Worm (Caenorhabditis elegans): Measurements from ENCODE around the gene C01G10.14.

Gene C01G10.14

ce11 chrV:15063987-15064386, 41.8 kb downstream of the C01G10.14 start, which contains the start of gene rap-2:
rap-2 (minus strand) TSS chrV:15064087.
- TF ChIP-seq W03F9.2 (tag; optimal IDR thresholded peaks at IDR 0.05) (no peak), dao-5 (tag; optimal IDR thresholded peaks at IDR 0.05) (no peak), him-1 (tag; optimal IDR thresholded peaks at IDR 0.05) (no peak)

DNA sequence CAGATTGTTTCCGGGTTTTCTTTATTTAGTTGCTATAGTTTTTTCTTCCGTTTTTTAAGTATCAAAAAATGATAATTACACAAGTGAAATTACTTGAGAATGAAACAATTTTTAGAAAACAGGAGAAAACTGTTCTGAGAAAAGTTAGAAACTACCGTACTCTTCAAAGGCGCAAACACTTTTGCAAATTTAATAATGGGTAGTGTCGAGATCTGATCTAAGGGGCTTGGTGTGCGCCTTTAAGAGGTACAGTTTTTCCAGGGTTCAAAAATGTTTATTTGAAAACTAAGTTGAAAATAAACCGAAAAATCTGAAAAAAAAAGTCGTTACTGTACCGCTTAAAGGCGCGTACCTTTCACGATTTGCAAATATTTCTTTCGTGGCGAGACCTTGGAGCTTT, 45.1 kb downstream of the C01G10.14 start:
- TF ChIP-seq W03F9.2 (tag; optimal IDR thresholded peaks at IDR 0.05) (no peak), him-1 (tag; optimal IDR thresholded peaks at IDR 0.05) (no peak)

DNA sequence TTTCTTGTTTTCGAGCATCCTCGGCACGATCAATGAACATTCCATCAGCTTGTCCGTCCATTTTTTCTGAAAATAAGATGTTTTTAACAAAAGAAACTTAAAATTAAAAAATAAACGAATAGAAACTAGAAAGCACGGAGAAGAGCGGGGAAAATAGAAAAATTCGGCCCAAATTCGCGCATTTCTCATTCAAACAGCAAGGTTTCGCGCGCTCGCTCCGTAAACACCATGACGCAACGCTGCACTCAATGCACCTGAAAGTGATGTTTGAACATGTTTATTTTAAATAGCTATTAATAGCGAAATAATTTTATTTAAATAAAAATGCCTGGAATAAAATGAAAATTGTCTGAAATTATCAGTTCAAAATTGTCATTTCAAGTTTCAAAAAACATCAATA, 46.2 kb downstream of the C01G10.14 start, which contains the start of the genes mcm-3 and C25D7.15:
TSS of gene mcm-3 (minus strand) at position 66 of the 400 bp plus-strand sequence.
TSS of gene C25D7.15 (plus strand) at position 275 of the 400 bp plus-strand sequence.
- TF ChIP-seq him-1 (tag; optimal IDR thresholded peaks at IDR 0.05) = no peak
- TF ChIP-seq W03F9.2 (tag; optimal IDR thresholded peaks at IDR 0.05) = peak; percentile 32
- TF ChIP-seq dao-5 (tag; optimal IDR thresholded peaks at IDR 0.05) = no peak

ce11 chrV:15058965-15059364, 46.8 kb downstream of the C01G10.14 start:
- TF ChIP-seq W03F9.2 (tag; optimal IDR thresholded peaks at IDR 0.05) (no peak), him-1 (tag; optimal IDR thresholded peaks at IDR 0.05) (no peak), dao-5 (tag; optimal IDR thresholded peaks at IDR 0.05) (no peak)

DNA sequence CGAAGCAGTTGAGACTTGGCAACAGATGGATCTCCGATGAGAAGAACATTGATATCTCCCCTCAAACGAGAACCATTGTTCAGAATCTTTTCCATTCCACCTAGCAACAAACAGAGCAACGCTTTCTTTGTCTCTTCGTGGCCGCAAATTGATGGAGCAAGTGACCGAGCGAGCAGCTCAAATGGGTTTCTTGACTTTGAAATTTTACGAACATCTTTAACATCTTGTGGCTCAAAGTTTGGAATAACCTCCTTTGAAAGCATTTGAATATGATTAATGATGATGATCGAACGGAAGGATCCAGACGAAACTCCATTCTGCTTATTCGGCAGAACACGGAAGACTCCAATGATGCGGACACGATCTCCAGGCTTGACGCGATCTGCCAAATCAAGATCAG, 47.3 kb downstream of the C01G10.14 start:
- TF ChIP-seq dao-5 (tag; optimal IDR thresholded peaks at IDR 0.05) (no peak), W03F9.2 (tag; optimal IDR thresholded peaks at IDR 0.05) (no peak), him-1 (tag; optimal IDR thresholded peaks at IDR 0.05) (no peak)

DNA sequence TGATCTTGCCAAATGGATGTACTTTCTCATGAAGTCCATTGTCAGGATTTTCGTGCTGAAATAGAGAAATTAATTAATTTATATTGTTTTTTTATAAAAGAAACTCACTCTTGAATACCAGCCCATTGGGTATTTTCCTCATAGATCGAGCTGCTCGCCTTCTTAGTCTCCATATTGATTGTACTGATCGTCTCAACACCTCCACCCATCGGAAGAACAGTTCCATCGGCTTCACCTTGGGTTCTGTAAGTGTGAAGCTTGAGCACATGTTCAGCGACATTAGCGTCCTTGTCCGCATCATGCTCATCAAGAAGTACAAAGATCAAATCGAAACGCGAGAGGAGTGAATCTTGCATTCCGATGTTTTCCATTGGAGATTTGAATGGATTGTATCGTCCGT, 48.0 kb downstream of the C01G10.14 start:
- TF ChIP-seq dao-5 (tag; optimal IDR thresholded peaks at IDR 0.05) (no peak), him-1 (tag; optimal IDR thresholded peaks at IDR 0.05) (no peak), W03F9.2 (tag; optimal IDR thresholded peaks at IDR 0.05) (no peak)

DNA sequence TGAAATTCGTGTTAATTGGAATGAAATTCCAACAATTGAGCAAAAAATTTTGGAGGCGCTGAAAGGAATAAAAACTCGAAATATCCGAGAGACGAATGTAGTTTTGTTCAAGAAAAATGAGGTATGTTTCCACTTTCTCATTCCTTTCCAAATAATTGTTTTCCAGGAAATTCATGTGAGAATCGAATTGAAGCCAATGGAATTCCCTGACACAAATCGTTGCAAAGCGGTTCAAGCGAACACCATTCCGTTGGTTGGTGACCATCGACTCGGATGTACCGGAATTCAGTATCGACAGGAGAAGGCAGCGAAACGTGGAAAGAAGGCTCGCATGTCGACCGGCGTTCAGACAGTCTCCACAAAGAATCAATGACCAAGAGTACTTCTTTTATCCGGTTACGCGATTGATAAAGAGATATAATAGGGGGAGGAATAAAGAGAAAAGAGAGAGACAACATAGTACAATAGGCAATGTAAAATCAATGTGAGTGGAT, 49.4 kb downstream of the C01G10.14 start:
- TF ChIP-seq W03F9.2 (tag; optimal IDR thresholded peaks at IDR 0.05) = no peak
- no peak for TF ChIP-seq dao-5 (tag; optimal IDR thresholded peaks at IDR 0.05)
- no peak for TF ChIP-seq him-1 (tag; optimal IDR thresholded peaks at IDR 0.05)

- TF ChIP-seq W03F9.2 (tag; optimal IDR thresholded peaks at IDR 0.05) (no peak), dao-5 (tag; optimal IDR thresholded peaks at IDR 0.05) (no peak), him-1 (tag; optimal IDR thresholded peaks at IDR 0.05) (no peak)
Observed at ce11 chrV:15055873-15056272, 49.9 kb downstream of the C01G10.14 start, which contains the start of gene C25D7.16. C25D7.16 (plus strand) TSS chrV:15056173.
